Worm (Caenorhabditis elegans) whole organism, midembryonic: ENCODE results near the gene gly-3.

Experiments
- T22C8.4 ChIP-seq: fragments of 200-800 bp; sonication (Bioruptor generic); IDR thresholded peaks from 2 replicates; pipeline ENCODE4 v1.3.6; 2022; ENCODE audit warnings: missing genetic modification characterization, missing compliant biosample characterization
- cog-1 ChIP-seq: sonication (generic microtip); optimal IDR thresholded peaks from 2 replicates; lab custom pipeline; 2016; ENCODE audit warnings: missing genetic modification characterization, missing compliant biosample characterization
- flt-1 ChIP-seq: fragments of 200-800 bp; sonication (Bioruptor generic); IDR thresholded peaks from 2 replicates; pipeline ENCODE4 v1.3.6; 2022; ENCODE audit warnings: missing genetic modification characterization, missing compliant biosample characterization
- klf-2 ChIP-seq: fragments of 200-800 bp; sonication (Bioruptor generic); conservative IDR thresholded peaks from 2 replicates; pipeline ENCODE4 v1.3.6; 2022; ENCODE audit warnings: missing genetic modification reagents, missing genetic modification characterization, missing compliant biosample characterization
- med-1 ChIP-seq: sonication (generic microtip); optimal IDR thresholded peaks from 2 replicates; lab custom pipeline; 2017; ENCODE audit warnings: missing genetic modification characterization, mild to moderate bottlenecking, missing compliant biosample characterization, antibody characterized with exemption, missing genetic modification reagents; ENCODE audit not compliant: insufficient read depth
- ref-1 ChIP-seq: fragments of 200-800 bp; sonication (Bioruptor generic); conservative IDR thresholded peaks from 2 replicates; pipeline ENCODE4 v1.3.6; 2022; ENCODE audit warnings: missing genetic modification reagents, missing genetic modification characterization, missing compliant biosample characterization
- ztf-23 ChIP-seq: fragments of 200-800 bp; sonication (Bioruptor generic); IDR thresholded peaks from 2 replicates; pipeline ENCODE4 v1.3.6; 2022; ENCODE audit warnings: missing genetic modification reagents, missing genetic modification characterization, missing compliant biosample characterization
- ztf-29 ChIP-seq: fragments of 200-800 bp; sonication (Bioruptor generic); IDR thresholded peaks from 2 replicates; pipeline ENCODE4 v1.3.6; 2022; ENCODE audit warnings: missing genetic modification reagents, missing genetic modification characterization, missing compliant biosample characterization

DNA sequence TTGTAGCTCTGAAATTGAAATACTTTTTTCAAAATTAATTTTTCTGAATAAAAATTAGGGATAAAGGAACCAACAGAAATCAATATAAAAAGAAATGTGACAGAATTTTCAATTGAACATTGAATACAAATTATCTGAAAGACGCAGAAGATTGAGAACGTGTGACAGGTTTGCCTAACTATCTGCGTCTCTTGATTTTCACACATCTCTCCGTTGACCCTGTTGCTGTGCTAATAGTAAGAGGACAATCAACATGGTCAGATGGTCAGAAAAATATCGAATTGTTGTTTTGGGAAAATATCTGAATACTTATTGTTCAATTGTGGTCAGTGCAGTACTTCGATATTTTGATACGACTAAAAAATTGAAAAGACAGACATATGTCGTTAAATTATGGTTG is 5.9 kb downstream of the gly-3 start, which contains the start of gene ZK688.7:
- TF ChIP-seq ztf-29 (GFP tag; lab: Robert Waterston, UW) (no peak), T22C8.4 (no peak), klf-2 (GFP tag; lab: Robert Waterston, UW) (no peak), cog-1 (tag; lab: Kevin White, UChicago) (no peak), flt-1 (GFP tag; lab: Robert Waterston, UW) (no peak), ztf-23 (GFP tag; lab: Robert Waterston, UW) (no peak), ref-1 (GFP tag; lab: Robert Waterston, UW) (no peak), med-1 (no peak)
